Fruit fly (Drosophila melanogaster) whole organism, embryonic: Measurements from ENCODE around the gene CG44303.

Experiments
- CG10147 ChIP-seq: fragments of 200-800 bp; sonication (Bioruptor generic); optimal IDR thresholded peaks from 2 replicates; lab custom pipeline; 2019; ENCODE audit warnings: missing biosample characterization, mild to moderate bottlenecking, missing genetic modification characterization, moderate library complexity
- CG11247 ChIP-seq: fragments of 200-800 bp; sonication (Bioruptor generic); IDR thresholded peaks from 2 replicates; pipeline ENCODE4 v1.3.6; 2022; ENCODE audit warnings: missing biosample characterization, missing genetic modification characterization
- CG12155 ChIP-seq: fragments of 200-800 bp; sonication (Bioruptor generic); optimal IDR thresholded peaks from 3 replicates; lab custom pipeline; 2016; ENCODE audit warnings: missing biosample characterization, missing genetic modification characterization
- CG13296 ChIP-seq: fragments of 200-800 bp; sonication (Bioruptor generic); optimal IDR thresholded peaks from 3 replicates; lab custom pipeline; 2018; ENCODE audit warnings: missing biosample characterization, mild to moderate bottlenecking, missing genetic modification characterization
- CG14014 ChIP-seq: fragments of 200-800 bp; sonication (Bioruptor generic); IDR thresholded peaks from 2 replicates; pipeline ENCODE4 v1.3.6; 2022; ENCODE audit warnings: missing biosample characterization, missing genetic modification characterization
- CG14441 ChIP-seq: fragments of 200-800 bp; sonication (Bioruptor generic); IDR thresholded peaks from 2 replicates; pipeline ENCODE4 v1.3.6; 2022; ENCODE audit warnings: missing biosample characterization, missing genetic modification characterization
- CG15601 ChIP-seq: fragments of 200-800 bp; sonication (Bioruptor generic); optimal IDR thresholded peaks from 3 replicates; lab custom pipeline; 2019; ENCODE audit warnings: missing biosample characterization, mild to moderate bottlenecking, missing genetic modification characterization, moderate library complexity
- CG1603 ChIP-seq: fragments of 200-800 bp; sonication (Bioruptor generic); optimal IDR thresholded peaks from 2 replicates; lab custom pipeline; 2019; ENCODE audit warnings: missing biosample characterization, mild to moderate bottlenecking, missing genetic modification characterization, moderate library complexity
- CG2116 ChIP-seq: fragments of 200-800 bp; sonication (Bioruptor generic); optimal IDR thresholded peaks from 3 replicates; lab custom pipeline; 2018; ENCODE audit warnings: missing biosample characterization, mild to moderate bottlenecking, missing genetic modification characterization
- CG31441 ChIP-seq: fragments of 200-800 bp; sonication (Bioruptor generic); IDR thresholded peaks from 2 replicates; pipeline ENCODE4 v1.3.6; 2022; ENCODE audit warnings: missing biosample characterization, missing genetic modification characterization
- CG3281 ChIP-seq: fragments of 200-800 bp; sonication (Bioruptor generic); optimal IDR thresholded peaks from 3 replicates; lab custom pipeline; 2017; ENCODE audit warnings: missing biosample characterization, mild to moderate bottlenecking, missing genetic modification characterization
- CG34224 ChIP-seq: fragments of 200-800 bp; sonication (Bioruptor generic); IDR thresholded peaks from 3 replicates; pipeline ENCODE4 v1.3.6; 2022; ENCODE audit warnings: missing biosample characterization, missing genetic modification characterization; ENCODE audit not compliant: partially characterized antibody
- CG34376 ChIP-seq: fragments of 200-800 bp; sonication (Bioruptor generic); optimal IDR thresholded peaks from 2 replicates; lab custom pipeline; 2018; ENCODE audit warnings: missing biosample characterization, mild to moderate bottlenecking, missing genetic modification characterization
- CG4854 ChIP-seq: fragments of 200-800 bp; sonication (Bioruptor generic); optimal IDR thresholded peaks from 2 replicates; lab custom pipeline; 2016; ENCODE audit warnings: missing biosample characterization, missing genetic modification characterization, inconsistent platforms
- CG7372 ChIP-seq: fragments of 200-800 bp; sonication (Bioruptor generic); IDR thresholded peaks from 2 replicates; pipeline ENCODE4 v1.3.6; 2022; ENCODE audit warnings: missing biosample characterization, missing genetic modification characterization
- CG8281 ChIP-seq: fragments of 200-800 bp; sonication (Bioruptor generic); optimal IDR thresholded peaks from 2 replicates; lab custom pipeline; 2018; ENCODE audit warnings: missing biosample characterization, mild to moderate bottlenecking, missing genetic modification characterization, moderate library complexity
- CG8765 ChIP-seq: fragments of 200-800 bp; sonication (Bioruptor generic); IDR thresholded peaks from 2 replicates; pipeline ENCODE4 v1.3.6; 2022; ENCODE audit warnings: missing biosample characterization, missing genetic modification characterization
- CG9797 ChIP-seq: fragments of 200-800 bp; sonication (Bioruptor generic); optimal IDR thresholded peaks from 3 replicates; lab custom pipeline; 2018; ENCODE audit warnings: missing biosample characterization, mild to moderate bottlenecking, missing genetic modification characterization
- CTCF ChIP-seq: fragments of 200-800 bp; sonication (Bioruptor generic); optimal IDR thresholded peaks from 2 replicates; lab custom pipeline; 2017; ENCODE audit warnings: missing biosample characterization, mild to moderate bottlenecking, missing genetic modification characterization, moderate library complexity
- Dip3 ChIP-seq: fragments of 200-800 bp; sonication (Bioruptor generic); optimal IDR thresholded peaks from 3 replicates; lab custom pipeline; 2016; ENCODE audit warnings: missing biosample characterization, missing genetic modification characterization
- Dp ChIP-seq: fragments of 200-800 bp; sonication (Bioruptor generic); optimal IDR thresholded peaks from 2 replicates; lab custom pipeline; 2018; ENCODE audit warnings: missing biosample characterization, mild to moderate bottlenecking, missing genetic modification characterization, moderate library complexity
- Fer1 ChIP-seq: fragments of 200-800 bp; sonication (Bioruptor generic); optimal IDR thresholded peaks from 2 replicates; lab custom pipeline; 2017; ENCODE audit warnings: missing biosample characterization, mild to moderate bottlenecking, missing genetic modification characterization
- Hmr ChIP-seq: fragments of 200-800 bp; sonication (Bioruptor generic); optimal IDR thresholded peaks from 3 replicates; lab custom pipeline; 2017; ENCODE audit warnings: mild to moderate bottlenecking, missing biosample characterization, missing genetic modification reagents, missing genetic modification characterization
- Lhr ChIP-seq: fragments of 200-800 bp; sonication (Bioruptor generic); optimal IDR thresholded peaks from 3 replicates; lab custom pipeline; 2017; ENCODE audit warnings: mild to moderate bottlenecking, missing biosample characterization, missing genetic modification reagents, missing genetic modification characterization
- MESR4 ChIP-seq: fragments of 200-800 bp; sonication (Bioruptor generic); optimal IDR thresholded peaks from 2 replicates; lab custom pipeline; 2018; ENCODE audit warnings: missing biosample characterization, mild to moderate bottlenecking, missing genetic modification characterization, moderate library complexity
- Med ChIP-seq: fragments of 200-800 bp; sonication (Bioruptor generic); peaks from one replicate; lab custom pipeline; 2016; ENCODE audit warnings: missing biosample characterization, missing genetic modification characterization, mild to moderate bottlenecking, inconsistent platforms, moderate library complexity
- NFAT ChIP-seq: fragments of 200-800 bp; sonication (Bioruptor generic); IDR thresholded peaks from 2 replicates; pipeline ENCODE4 v1.3.6; 2022; ENCODE audit warnings: missing biosample characterization, missing genetic modification characterization
- Opbp ChIP-seq: fragments of 200-800 bp; sonication (Bioruptor generic); IDR thresholded peaks from 3 replicates; pipeline ENCODE4 v1.3.6; 2022; ENCODE audit warnings: missing biosample characterization, missing genetic modification characterization; ENCODE audit not compliant: partially characterized antibody
- Optix ChIP-seq: fragments of 200-800 bp; sonication (Bioruptor generic); IDR thresholded peaks from 3 replicates; pipeline ENCODE4 v1.3.6; 2022; ENCODE audit warnings: missing biosample characterization, missing genetic modification characterization
- Pdp1 ChIP-seq, 2 experiments: fragments of 200-800 bp; sonication (Bioruptor generic); optimal IDR thresholded peaks; 3 replicates each; lab custom pipeline; 2016; ENCODE audit warnings: missing biosample characterization in 2 of 2, missing genetic modification characterization in 2 of 2, mild to moderate bottlenecking in 1 of 2, moderate library complexity in 1 of 2
- Spps ChIP-seq: fragments of 200-800 bp; sonication (Bioruptor generic); optimal IDR thresholded peaks from 2 replicates; lab custom pipeline; 2018; ENCODE audit warnings: missing biosample characterization, mild to moderate bottlenecking, missing genetic modification characterization
- Vsx1 ChIP-seq: fragments of 200-800 bp; sonication (Bioruptor generic); optimal IDR thresholded peaks from 2 replicates; lab custom pipeline; 2017; ENCODE audit warnings: missing biosample characterization, mild to moderate bottlenecking, missing genetic modification characterization, missing genetic modification reagents
- abd-A ChIP-seq: fragments of 200-800 bp; sonication (Bioruptor generic); optimal IDR thresholded peaks from 3 replicates; lab custom pipeline; 2019; ENCODE audit warnings: missing biosample characterization, mild to moderate bottlenecking, missing genetic modification characterization, moderate library complexity
- amos ChIP-seq: fragments of 200-800 bp; sonication (Bioruptor generic); IDR thresholded peaks from 2 replicates; pipeline ENCODE4 v1.3.6; 2022; ENCODE audit warnings: missing biosample characterization, missing genetic modification characterization; ENCODE audit not compliant: partially characterized antibody
- bsh ChIP-seq, 2 experiments: fragments of 200-800 bp; sonication (Bioruptor generic); optimal IDR thresholded peaks; 2 replicates each; lab custom pipeline; 2017 to 2018; ENCODE audit warnings: mild to moderate bottlenecking in 2 of 2, missing biosample characterization in 2 of 2, missing genetic modification characterization in 2 of 2, moderate library complexity in 1 of 2
- caup ChIP-seq: fragments of 200-800 bp; sonication (Bioruptor generic); optimal IDR thresholded peaks from 3 replicates; lab custom pipeline; 2017; ENCODE audit warnings: missing biosample characterization, mild to moderate bottlenecking, missing genetic modification characterization, moderate library complexity; ENCODE audit not compliant: severe bottlenecking
- gfzf ChIP-seq: fragments of 200-800 bp; sonication (Bioruptor generic); optimal IDR thresholded peaks from 2 replicates; lab custom pipeline; 2016; ENCODE audit warnings: missing biosample characterization, mild to moderate bottlenecking, missing genetic modification characterization, moderate library complexity
- hbn ChIP-seq: fragments of 200-800 bp; sonication (Bioruptor generic); IDR thresholded peaks from 2 replicates; pipeline ENCODE4 v1.3.6; 2022; ENCODE audit warnings: missing biosample characterization, missing genetic modification characterization; ENCODE audit not compliant: partially characterized antibody
- jigr1 ChIP-seq: fragments of 200-800 bp; sonication (Bioruptor generic); IDR thresholded peaks from 3 replicates; pipeline ENCODE4 v1.3.6; 2022; ENCODE audit warnings: missing biosample characterization, missing genetic modification characterization
- kni ChIP-seq: fragments of 200-800 bp; sonication (Bioruptor generic); optimal IDR thresholded peaks from 3 replicates; lab custom pipeline; 2017; ENCODE audit warnings: mild to moderate bottlenecking, missing biosample characterization, missing genetic modification reagents, missing genetic modification characterization
- nom ChIP-seq: fragments of 200-800 bp; sonication (Bioruptor generic); optimal IDR thresholded peaks from 2 replicates; lab custom pipeline; 2017; ENCODE audit warnings: missing biosample characterization, missing genetic modification characterization, mild to moderate bottlenecking, moderate library complexity, missing genetic modification reagents
- pzg ChIP-seq: fragments of 200-800 bp; sonication (Bioruptor generic); optimal IDR thresholded peaks from 3 replicates; lab custom pipeline; 2018; ENCODE audit warnings: missing biosample characterization, mild to moderate bottlenecking, missing genetic modification characterization, moderate library complexity
- schlank ChIP-seq: fragments of 200-800 bp; sonication (Bioruptor generic); optimal IDR thresholded peaks from 2 replicates; lab custom pipeline; 2018; ENCODE audit warnings: missing biosample characterization, mild to moderate bottlenecking, missing genetic modification characterization
- sqz ChIP-seq: fragments of 200-800 bp; sonication (Bioruptor generic); optimal IDR thresholded peaks from 3 replicates; lab custom pipeline; 2018; ENCODE audit warnings: missing biosample characterization, mild to moderate bottlenecking, missing genetic modification characterization
- stwl ChIP-seq: fragments of 200-800 bp; sonication (Bioruptor generic); optimal IDR thresholded peaks from 3 replicates; lab custom pipeline; 2018; ENCODE audit warnings: missing biosample characterization, mild to moderate bottlenecking, missing genetic modification characterization, moderate library complexity
- unc-4 ChIP-seq: fragments of 200-800 bp; sonication (Bioruptor generic); IDR thresholded peaks from 2 replicates; pipeline ENCODE4 v1.3.6; 2022; ENCODE audit warnings: missing biosample characterization, missing genetic modification characterization; ENCODE audit not compliant: partially characterized antibody
- vvl ChIP-seq: fragments of 200-800 bp; sonication (Bioruptor generic); IDR thresholded peaks from 2 replicates; pipeline ENCODE4 v1.3.6; 2022; ENCODE audit warnings: missing biosample characterization, missing genetic modification characterization
- wek ChIP-seq: fragments of 200-800 bp; sonication (Bioruptor generic); optimal IDR thresholded peaks from 3 replicates; lab custom pipeline; 2018; ENCODE audit warnings: missing biosample characterization, mild to moderate bottlenecking, missing genetic modification characterization, moderate library complexity

The CG44303 gene

DNA sequence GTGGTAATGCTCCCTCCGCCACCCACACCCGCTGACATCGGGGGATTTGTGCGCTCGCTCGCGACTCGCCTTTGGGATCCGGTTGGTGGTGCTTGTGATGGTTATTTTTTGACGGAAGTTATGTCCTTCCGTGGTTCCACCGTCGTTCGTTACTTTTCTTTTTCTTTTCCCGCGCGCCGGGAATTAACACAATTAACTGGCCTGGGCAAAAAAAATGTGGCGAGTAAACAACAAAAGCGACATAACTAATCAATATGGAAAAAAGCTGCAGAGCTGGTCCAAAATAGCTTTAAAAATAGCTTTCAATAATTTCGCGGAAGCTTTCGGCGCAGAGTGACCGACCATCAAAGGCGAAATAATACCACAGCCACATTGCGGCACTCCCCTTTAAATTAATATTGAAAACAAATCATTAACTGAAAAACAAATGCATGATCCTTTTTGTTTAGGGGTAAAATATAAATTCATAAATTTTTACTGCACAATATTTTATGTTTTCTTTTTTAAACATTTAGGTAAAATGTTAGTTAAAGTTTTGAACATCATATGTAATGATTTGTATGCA is 11.1 kb upstream of the CG44303 start, which contains the start of gene CG14440:
Gene CG14440 (minus strand): TSS at position 320 of the 565 bp plus-strand sequence.
- peak; percentile 8; the same call in 1 of the 2 replicates for TF ChIP-seq NFAT
- no peak; the same call in 1 of the 2 replicates for TF ChIP-seq amos (GFP tag; lab: Robert Waterston, UW)
- 0 out of 2 replicates have a peak, but pooled peaks have one; percentile 19 for TF ChIP-seq CG14441
- TF ChIP-seq wek (GFP tag; lab: Kevin White, UChicago), result peak; percentile 15
- TF ChIP-seq MESR4, result peak; percentile 50
- TF ChIP-seq Spps (tag; lab: Kevin White, UChicago), result no peak
- peak; percentile 81 for TF ChIP-seq CTCF
- TF ChIP-seq CG34224 (GFP tag; lab: Robert Waterston, UW), result peak; percentile 40
- peak; percentile 67 for TF ChIP-seq sqz
- TF ChIP-seq abd-A (tag; lab: Kevin White, UChicago), result peak; percentile 36
- no peak for TF ChIP-seq jigr1
- TF ChIP-seq Hmr (GFP tag; lab: Kevin White, UChicago), result peak; percentile 18
- TF ChIP-seq CG13296 (GFP tag; lab: Kevin White, UChicago), result peak; percentile 48
- no peak for TF ChIP-seq CG8765
- no peak for TF ChIP-seq CG11247 (GFP tag; lab: Robert Waterston, UW)
- TF ChIP-seq CG3281 (GFP tag; lab: Kevin White, UChicago), result no peak
- peak; percentile 2 for TF ChIP-seq Vsx1
- TF ChIP-seq Opbp, result no peak
- TF ChIP-seq caup, result peak; percentile 28
- TF ChIP-seq CG4854 (GFP tag; lab: Kevin White, UChicago), result no peak
- TF ChIP-seq schlank, result no peak
- no peak for TF ChIP-seq CG8281 (tag; lab: Kevin White, UChicago)
- TF ChIP-seq Fer1 (GFP tag; lab: Kevin White, UChicago), result peak; percentile 41
- no peak for TF ChIP-seq CG7372 (GFP tag; lab: Robert Waterston, UW)
- TF ChIP-seq nom (GFP tag; lab: Kevin White, UChicago), result peak; percentile 33
- TF ChIP-seq Optix (GFP tag; lab: Robert Waterston, UW), result no peak
- TF ChIP-seq Dip3 (GFP tag; lab: Kevin White, UChicago), result no peak
- peak; percentile 8 for TF ChIP-seq CG1603 (tag; lab: Kevin White, UChicago)
- peak in 1 of 2 experiments; percentile 7 for TF ChIP-seq bsh (GFP tag; optimal IDR thresholded peaks at IDR 0.05; lab: Kevin White, UChicago)
- TF ChIP-seq CG2116 (GFP tag; lab: Kevin White, UChicago), result peak; percentile 24
- peak; percentile 12 for TF ChIP-seq CG10147 (GFP tag; lab: Kevin White, UChicago)
- TF ChIP-seq unc-4, result 0 out of 2 replicates have a peak, but pooled peaks have one; percentile 11
- TF ChIP-seq Pdp1 (GFP tag; optimal IDR thresholded peaks at IDR 0.05; lab: Kevin White, UChicago), result peak in 1 of 2 experiments; percentile 51
- TF ChIP-seq vvl, result 0 out of 2 replicates have a peak, but pooled peaks have one; percentile 39
- peak; percentile 39 for TF ChIP-seq Dp
- peak; percentile 33; the same call in 1 of the 2 replicates for TF ChIP-seq CG14014 (GFP tag; lab: Robert Waterston, UW)
- TF ChIP-seq stwl, result peak; percentile 28
- peak; percentile 5 for TF ChIP-seq kni (GFP tag; lab: Kevin White, UChicago)
- TF ChIP-seq pzg, result peak; percentile 39
- TF ChIP-seq Lhr (GFP tag; lab: Kevin White, UChicago), result peak; percentile 7
- peak; percentile 81 for TF ChIP-seq CG12155
- TF ChIP-seq CG31441, result no peak
- peak; percentile 71 for TF ChIP-seq gfzf (GFP tag; lab: Kevin White, UChicago)
- TF ChIP-seq Med (GFP tag; lab: Kevin White, UChicago), result peak; percentile 77
- peak; percentile 35 for TF ChIP-seq CG9797
- peak; percentile 33 for TF ChIP-seq CG34376 (GFP tag; lab: Kevin White, UChicago)
- TF ChIP-seq hbn (GFP tag; lab: Robert Waterston, UW), result no peak
- peak; percentile 30 for TF ChIP-seq CG15601 (tag; lab: Kevin White, UChicago)
